Worm (Caenorhabditis elegans): ENCODE data around the gene Y75B8A.23.

ce11 chrIII:12273598-12274090 lies 23.2 kb downstream of the Y75B8A.23 start, which contains the start of the genes Y75B8A.24 and Y75B8A.25:
- no peak for TF ChIP-seq nhr-23 (tag; optimal IDR thresholded peaks at IDR 0.05)
- TF ChIP-seq nhr-77 (tag; optimal IDR thresholded peaks at IDR 0.05) = no peak
- TF ChIP-seq elt-3 (tag; optimal IDR thresholded peaks at IDR 0.05) = no peak
- peak; percentile 80 for TF ChIP-seq unc-55 (GFP tag; optimal IDR thresholded peaks at IDR 0.05)
- no peak for TF ChIP-seq egl-27 (tag; optimal IDR thresholded peaks at IDR 0.05)
- no peak for TF ChIP-seq unc-39 (tag; optimal IDR thresholded peaks at IDR 0.05)
- no peak for TF ChIP-seq fos-1 (tag; optimal IDR thresholded peaks at IDR 0.05)
- TF ChIP-seq ama-1 (optimal IDR thresholded peaks at IDR 0.05) = no peak
- TF ChIP-seq aly-2 (tag; optimal IDR thresholded peaks at IDR 0.05) = no peak
- no peak for TF ChIP-seq zag-1 (tag; optimal IDR thresholded peaks at IDR 0.05)
- no peak for TF ChIP-seq sma-9 (GFP tag; optimal IDR thresholded peaks at IDR 0.05)
- no peak for TF ChIP-seq sma-9 (tag; optimal IDR thresholded peaks at IDR 0.05)
